Fruit fly (Drosophila melanogaster) whole organism, embryonic: Measurements from ENCODE around the gene CG5290.

Experiments used
- ATbp ChIP-seq: fragments of 200-800 bp; sonication (Bioruptor generic); optimal IDR thresholded peaks from 2 replicates; lab custom pipeline; 2017; ENCODE audit warnings: missing biosample characterization, mild to moderate bottlenecking, missing genetic modification characterization, missing genetic modification reagents
- CG10147 ChIP-seq: fragments of 200-800 bp; sonication (Bioruptor generic); optimal IDR thresholded peaks from 2 replicates; lab custom pipeline; 2019; ENCODE audit warnings: missing biosample characterization, mild to moderate bottlenecking, missing genetic modification characterization, moderate library complexity
- CG11093 ChIP-seq: fragments of 200-800 bp; sonication (Bioruptor generic); IDR thresholded peaks from 3 replicates; pipeline ENCODE4 v1.3.6; 2022; ENCODE audit warnings: missing biosample characterization, missing genetic modification characterization
- CG11723 ChIP-seq: fragments of 200-800 bp; sonication (Bioruptor generic); optimal IDR thresholded peaks from 2 replicates; lab custom pipeline; 2017; ENCODE audit warnings: missing biosample characterization, mild to moderate bottlenecking, missing genetic modification characterization
- CG12071 ChIP-seq: fragments of 200-800 bp; sonication (Bioruptor generic); optimal IDR thresholded peaks from 3 replicates; lab custom pipeline; 2018; ENCODE audit warnings: missing biosample characterization, mild to moderate bottlenecking, missing genetic modification characterization
- CG12155 ChIP-seq: fragments of 200-800 bp; sonication (Bioruptor generic); optimal IDR thresholded peaks from 3 replicates; lab custom pipeline; 2016; ENCODE audit warnings: missing biosample characterization, missing genetic modification characterization
- CG13775 ChIP-seq: fragments of 200-800 bp; sonication (Bioruptor generic); optimal IDR thresholded peaks from 3 replicates; lab custom pipeline; 2017; ENCODE audit warnings: missing biosample characterization, mild to moderate bottlenecking, missing genetic modification characterization
- CG1602 ChIP-seq: fragments of 200-800 bp; sonication (Bioruptor generic); optimal IDR thresholded peaks from 3 replicates; lab custom pipeline; 2016; ENCODE audit warnings: missing biosample characterization, missing genetic modification characterization
- CG1603 ChIP-seq: fragments of 200-800 bp; sonication (Bioruptor generic); optimal IDR thresholded peaks from 2 replicates; lab custom pipeline; 2019; ENCODE audit warnings: missing biosample characterization, mild to moderate bottlenecking, missing genetic modification characterization, moderate library complexity
- CG16779 ChIP-seq: fragments of 200-800 bp; sonication (Bioruptor generic); IDR thresholded peaks from 2 replicates; pipeline ENCODE4 v1.3.6; 2022; ENCODE audit warnings: missing biosample characterization, missing genetic modification characterization
- CG17385 ChIP-seq: fragments of 200-800 bp; sonication (Bioruptor generic); optimal IDR thresholded peaks from 3 replicates; lab custom pipeline; 2018; ENCODE audit warnings: missing biosample characterization, mild to moderate bottlenecking, missing genetic modification characterization
- CG18619 ChIP-seq: fragments of 200-800 bp; sonication (Bioruptor generic); optimal IDR thresholded peaks from 3 replicates; lab custom pipeline; 2017; ENCODE audit warnings: missing biosample characterization, mild to moderate bottlenecking, missing genetic modification characterization
- CG2120 ChIP-seq: fragments of 200-800 bp; sonication (Bioruptor generic); optimal IDR thresholded peaks from 3 replicates; lab custom pipeline; 2016; ENCODE audit warnings: missing biosample characterization, missing genetic modification characterization
- CG3065 ChIP-seq: fragments of 200-800 bp; sonication (Bioruptor generic); optimal IDR thresholded peaks from 2 replicates; lab custom pipeline; 2016; ENCODE audit warnings: missing biosample characterization, missing genetic modification characterization
- CG5180 ChIP-seq: fragments of 200-800 bp; sonication (Bioruptor generic); optimal IDR thresholded peaks from 3 replicates; lab custom pipeline; 2017; ENCODE audit warnings: missing biosample characterization, missing genetic modification characterization, mild to moderate bottlenecking, moderate library complexity, missing genetic modification reagents
- CG5953 ChIP-seq: fragments of 200-800 bp; sonication (Bioruptor generic); IDR thresholded peaks from 2 replicates; pipeline ENCODE4 v1.3.6; 2022; ENCODE audit warnings: missing biosample characterization, missing genetic modification characterization
- CG8290 ChIP-seq, 3 experiments: fragments of 200-800 bp; sonication (Bioruptor generic); optimal IDR thresholded peaks; 2 replicates each; lab custom pipeline; 2016 to 2019; ENCODE audit warnings: missing biosample characterization in 3 of 3, missing genetic modification characterization in 3 of 3, mild to moderate bottlenecking in 2 of 3, moderate library complexity in 1 of 3
- CG9727 ChIP-seq: fragments of 200-800 bp; sonication (Bioruptor generic); optimal IDR thresholded peaks from 3 replicates; lab custom pipeline; 2017; ENCODE audit warnings: missing biosample characterization, mild to moderate bottlenecking, missing genetic modification characterization
- CTCF ChIP-seq: fragments of 200-800 bp; sonication (Bioruptor generic); optimal IDR thresholded peaks from 2 replicates; lab custom pipeline; 2017; ENCODE audit warnings: missing biosample characterization, mild to moderate bottlenecking, missing genetic modification characterization, moderate library complexity
- CoRest ChIP-seq: fragments of 200-800 bp; sonication (Bioruptor generic); optimal IDR thresholded peaks from 3 replicates; lab custom pipeline; 2018; ENCODE audit warnings: missing biosample characterization, mild to moderate bottlenecking, missing genetic modification characterization, moderate library complexity
- D ChIP-seq, 2 experiments: fragments of 200-800 bp in 1 of 2; fragments of >200 bp in 1 of 2; sonication (Bioruptor generic) in 1 of 2; optimal IDR thresholded peaks; 2 replicates in 1 of 2; 3 replicates in 1 of 2; lab custom pipeline; 2017; ENCODE audit warnings: mild to moderate bottlenecking in 1 of 2, missing biosample characterization in 1 of 2, missing genetic modification characterization in 1 of 2, missing genetic modification reagents in 1 of 2
- D19B ChIP-seq: fragments of 200-800 bp; sonication (Bioruptor generic); optimal IDR thresholded peaks from 2 replicates; lab custom pipeline; 2017; ENCODE audit warnings: missing biosample characterization, mild to moderate bottlenecking, missing genetic modification characterization
- Dref ChIP-seq: fragments of 200-800 bp; sonication (Bioruptor generic); IDR thresholded peaks from 2 replicates; pipeline ENCODE4 v1.3.6; 2022; ENCODE audit warnings: missing biosample characterization, missing genetic modification characterization
- Fer3 ChIP-seq: fragments of 200-800 bp; sonication (Bioruptor generic); optimal IDR thresholded peaks from 2 replicates; lab custom pipeline; 2018; ENCODE audit warnings: missing biosample characterization, mild to moderate bottlenecking, missing genetic modification characterization, moderate library complexity
- Hr39 ChIP-seq: fragments of >200 bp; optimal IDR thresholded peaks from 2 replicates; lab custom pipeline; 2017
- Kr ChIP-seq: fragments of 200-800 bp; sonication (Bioruptor generic); optimal IDR thresholded peaks from 2 replicates; lab custom pipeline; 2017; ENCODE audit warnings: missing biosample characterization, mild to moderate bottlenecking, missing genetic modification characterization
- PHDP ChIP-seq: fragments of 200-800 bp; sonication (Bioruptor generic); optimal IDR thresholded peaks from 3 replicates; lab custom pipeline; 2018; ENCODE audit warnings: missing biosample characterization, mild to moderate bottlenecking, missing genetic modification characterization, moderate library complexity
- Scr ChIP-seq: fragments of 200-800 bp; sonication (Bioruptor generic); IDR thresholded peaks from 2 replicates; pipeline ENCODE4 v1.3.6; 2022; ENCODE audit warnings: missing biosample characterization, missing genetic modification characterization; ENCODE audit not compliant: partially characterized antibody
- Trl ChIP-seq, 3 experiments: fragments of >200 bp in 2 of 3; fragments of 200-800 bp in 1 of 3; sonication (Bioruptor generic) in 1 of 3; optimal IDR thresholded peaks; 2 replicates in 1 of 3; 3 replicates in 2 of 3; lab custom pipeline; 2016 to 2017; ENCODE audit warnings: missing biosample characterization in 1 of 3, missing genetic modification characterization in 1 of 3
- Usf ChIP-seq: fragments of 200-800 bp; sonication (Bioruptor generic); optimal IDR thresholded peaks from 2 replicates; lab custom pipeline; 2017; ENCODE audit warnings: missing genotype, missing biosample characterization, missing genetic modification characterization
- YL-1 ChIP-seq: fragments of 200-800 bp; sonication (Bioruptor generic); optimal IDR thresholded peaks from 3 replicates; lab custom pipeline; 2017; ENCODE audit warnings: missing biosample characterization, mild to moderate bottlenecking, missing genetic modification characterization
- abd-A ChIP-seq: fragments of 200-800 bp; sonication (Bioruptor generic); optimal IDR thresholded peaks from 3 replicates; lab custom pipeline; 2019; ENCODE audit warnings: missing biosample characterization, mild to moderate bottlenecking, missing genetic modification characterization, moderate library complexity
- al ChIP-seq: fragments of 200-800 bp; sonication (Bioruptor generic); IDR thresholded peaks from 2 replicates; pipeline ENCODE4 v1.3.6; 2022; ENCODE audit warnings: missing biosample characterization, missing genetic modification characterization
- az2 ChIP-seq: fragments of 200-800 bp; sonication (Bioruptor generic); optimal IDR thresholded peaks from 3 replicates; lab custom pipeline; 2016; ENCODE audit warnings: missing biosample characterization, missing genetic modification characterization
- bcd ChIP-seq: fragments of 200-800 bp; sonication (Bioruptor generic); optimal IDR thresholded peaks from 2 replicates; lab custom pipeline; 2017; ENCODE audit warnings: missing biosample characterization, mild to moderate bottlenecking, missing genetic modification characterization
- da ChIP-seq: fragments of 200-800 bp; sonication (Bioruptor generic); optimal IDR thresholded peaks from 2 replicates; lab custom pipeline; 2016; ENCODE audit warnings: missing biosample characterization, missing genetic modification characterization
- dysf ChIP-seq: fragments of 200-800 bp; sonication (Bioruptor generic); IDR thresholded peaks from 3 replicates; pipeline ENCODE4 v1.3.6; 2022; ENCODE audit warnings: missing biosample characterization, missing genetic modification characterization
- esg ChIP-seq: fragments of 200-800 bp; sonication (Bioruptor generic); conservative IDR thresholded peaks from 2 replicates; pipeline ENCODE4 v1.3.6; 2022; ENCODE audit warnings: missing biosample characterization, missing genetic modification characterization
- gem ChIP-seq: fragments of 200-800 bp; sonication (Bioruptor generic); optimal IDR thresholded peaks from 2 replicates; lab custom pipeline; 2019; ENCODE audit warnings: missing biosample characterization, mild to moderate bottlenecking, missing genetic modification characterization, moderate library complexity
- gsb-n ChIP-seq: fragments of 200-800 bp; sonication (Bioruptor generic); optimal IDR thresholded peaks from 3 replicates; lab custom pipeline; 2018; ENCODE audit warnings: missing biosample characterization, mild to moderate bottlenecking, missing genetic modification characterization
- lbe ChIP-seq: fragments of 200-800 bp; sonication (Bioruptor generic); optimal IDR thresholded peaks from 2 replicates; lab custom pipeline; 2016; ENCODE audit warnings: missing biosample characterization, mild to moderate bottlenecking, missing genetic modification characterization
- lilli ChIP-seq: fragments of 200-800 bp; sonication (Bioruptor generic); optimal IDR thresholded peaks from 3 replicates; lab custom pipeline; 2016; ENCODE audit warnings: missing biosample characterization, missing genetic modification characterization
- nerfin-1 ChIP-seq: fragments of 200-800 bp; sonication (Bioruptor generic); optimal IDR thresholded peaks from 3 replicates; lab custom pipeline; 2019; ENCODE audit warnings: missing biosample characterization, mild to moderate bottlenecking, missing genetic modification characterization, moderate library complexity
- pan ChIP-seq, 4 experiments: fragments of >200 bp in 3 of 4; fragments of 200-800 bp in 1 of 4; sonication (Bioruptor generic) in 1 of 4; optimal IDR thresholded peaks in 3 of 4; IDR thresholded peaks in 1 of 4; 2 replicates each; pipeline versions ENCODE4 v1.3.6 to Lab custom; 2017 to 2022; ENCODE audit warnings: missing biosample characterization in 2 of 4, missing genetic modification characterization in 2 of 4, mixed read lengths in 1 of 4
- row ChIP-seq: fragments of 200-800 bp; sonication (Bioruptor generic); IDR thresholded peaks from 3 replicates; pipeline ENCODE4 v1.3.6; 2022; ENCODE audit warnings: missing biosample characterization, missing genetic modification characterization
- slbo ChIP-seq: fragments of 200-800 bp; sonication (Bioruptor generic); IDR thresholded peaks from 2 replicates; pipeline ENCODE4 v1.3.6; 2022; ENCODE audit warnings: missing biosample characterization, missing genetic modification characterization
- sob ChIP-seq: fragments of 200-800 bp; sonication (Bioruptor generic); IDR thresholded peaks from 2 replicates; pipeline ENCODE4 v1.3.6; 2022; ENCODE audit warnings: missing biosample characterization, missing genetic modification characterization
- ssp ChIP-seq: fragments of 200-800 bp; sonication (Bioruptor generic); IDR thresholded peaks from 2 replicates; pipeline ENCODE4 v1.3.6; 2022; ENCODE audit warnings: missing biosample characterization, missing genetic modification characterization
- sug ChIP-seq: fragments of 200-800 bp; optimal IDR thresholded peaks from 2 replicates; lab custom pipeline; 2019; ENCODE audit warnings: missing biosample characterization, mild to moderate bottlenecking, missing genetic modification characterization, moderate library complexity
- tgo ChIP-seq: fragments of 200-800 bp; sonication (Bioruptor generic); IDR thresholded peaks from 3 replicates; pipeline ENCODE4 v1.3.6; 2022; ENCODE audit warnings: missing biosample characterization, missing genetic modification characterization

CG5290 gene

dm6 chr3L:17949507-17950027, 37.2 kb upstream of the CG5290 start (continued):
- no peak for TF ChIP-seq CG10147 (GFP tag; lab: Kevin White, UChicago)
- TF ChIP-seq tgo (GFP tag; lab: Robert Waterston, UW), result no peak
- TF ChIP-seq da, result no peak
- peak; percentile 44 for TF ChIP-seq Hr39 (lab: Kevin White, UChicago)
- no peak for TF ChIP-seq CG16779
- no peak for TF ChIP-seq CoRest
- peak; percentile 8 for TF ChIP-seq lilli (GFP tag; lab: Kevin White, UChicago)
- no peak for TF ChIP-seq CG1603
- TF ChIP-seq row (GFP tag; lab: Robert Waterston, UW), result no peak
- TF ChIP-seq Scr (GFP tag; lab: Robert Waterston, UW), result no peak
- TF ChIP-seq bcd, result peak; percentile 7
- TF ChIP-seq CG5953 (GFP tag; lab: Robert Waterston, UW), result no peak
- TF ChIP-seq CG2120 (GFP tag; lab: Kevin White, UChicago), result peak; percentile 11
- peak; percentile 2 for TF ChIP-seq CG9727 (GFP tag; lab: Kevin White, UChicago)
- TF ChIP-seq CG3065 (GFP tag; lab: Kevin White, UChicago), result no peak
- no peak for TF ChIP-seq nerfin-1 (tag; lab: Kevin White, UChicago)
- TF ChIP-seq slbo, result peak; percentile 22; the same call in 1 of the 2 replicates
- TF ChIP-seq ATbp (GFP tag; lab: Kevin White, UChicago), result no peak
- TF ChIP-seq CG17385 (GFP tag; lab: Kevin White, UChicago), result peak; percentile 32
- TF ChIP-seq CG12071 (GFP tag; lab: Kevin White, UChicago), result no peak
- TF ChIP-seq D19B (GFP tag; lab: Kevin White, UChicago), result peak; percentile 62
- peak; percentile 30 for TF ChIP-seq abd-A
- TF ChIP-seq dysf (GFP tag; lab: Robert Waterston, UW), result no peak
- peak in 1 of 2 experiments; percentile 29 for TF ChIP-seq Trl (optimal IDR thresholded peaks at IDR 0.05; lab: Kevin White, UChicago)
- TF ChIP-seq Trl (GFP tag; optimal IDR thresholded peaks at IDR 0.05; lab: Kevin White, UChicago), result no peak
- TF ChIP-seq CG11093 (GFP tag; lab: Robert Waterston, UW), result no peak
- TF ChIP-seq ssp (GFP tag; lab: Robert Waterston, UW), result no peak
- peak; percentile 11 for TF ChIP-seq Usf
- TF ChIP-seq gsb-n, result no peak
- no peak for TF ChIP-seq CG11723 (GFP tag; lab: Kevin White, UChicago)
- peak; percentile 15 for TF ChIP-seq CG12155 (GFP tag; lab: Kevin White, UChicago)
- TF ChIP-seq CG8290 (GFP tag; optimal IDR thresholded peaks at IDR 0.05; lab: Kevin White, UChicago), result no peak
- TF ChIP-seq CG8290 (tag; optimal IDR thresholded peaks at IDR 0.05; lab: Kevin White, UChicago), result no peak
- TF ChIP-seq CG18619 (GFP tag; lab: Kevin White, UChicago), result peak; percentile 22
- TF ChIP-seq lbe (GFP tag; lab: Kevin White, UChicago), result no peak
- TF ChIP-seq CG13775 (GFP tag; lab: Kevin White, UChicago), result peak; percentile 33
- TF ChIP-seq Fer3 (tag; lab: Kevin White, UChicago), result no peak
- TF ChIP-seq Dref (GFP tag; lab: Robert Waterston, UW), result no peak
- TF ChIP-seq pan (optimal IDR thresholded peaks at IDR 0.05; lab: Kevin White, UChicago), result no peak
- no peak for TF ChIP-seq pan (GFP tag; optimal IDR thresholded peaks at IDR 0.05 in 1 of 2, IDR thresholded peaks at IDR 0.05 in 1 of 2)
- no peak for TF ChIP-seq YL-1 (GFP tag; lab: Kevin White, UChicago)
- TF ChIP-seq CG1602 (GFP tag; lab: Kevin White, UChicago), result no peak
- peak; percentile 31 for TF ChIP-seq gem (tag; lab: Kevin White, UChicago)
- TF ChIP-seq PHDP (tag; lab: Kevin White, UChicago), result no peak
- no peak for TF ChIP-seq sug (tag; lab: Kevin White, UChicago)
- no peak for TF ChIP-seq sob
- TF ChIP-seq az2 (GFP tag; lab: Kevin White, UChicago), result no peak
- TF ChIP-seq CG5180 (GFP tag; lab: Kevin White, UChicago), result no peak
- TF ChIP-seq D (optimal IDR thresholded peaks at IDR 0.05; lab: Kevin White, UChicago), result no peak
- no peak for TF ChIP-seq D (GFP tag; optimal IDR thresholded peaks at IDR 0.05; lab: Kevin White, UChicago)
- TF ChIP-seq Kr (GFP tag; lab: Kevin White, UChicago), result no peak
- TF ChIP-seq esg (GFP tag; lab: Robert Waterston, UW), result no peak
- TF ChIP-seq CTCF (GFP tag; lab: Kevin White, UChicago), result no peak
- TF ChIP-seq al (GFP tag; lab: Robert Waterston, UW), result 0 out of 2 replicates have a peak, but pooled peaks have one; percentile 25
